Worm (Caenorhabditis elegans): ENCODE results near the gene C50D2.2.

Gene C50D2.2

DNA sequence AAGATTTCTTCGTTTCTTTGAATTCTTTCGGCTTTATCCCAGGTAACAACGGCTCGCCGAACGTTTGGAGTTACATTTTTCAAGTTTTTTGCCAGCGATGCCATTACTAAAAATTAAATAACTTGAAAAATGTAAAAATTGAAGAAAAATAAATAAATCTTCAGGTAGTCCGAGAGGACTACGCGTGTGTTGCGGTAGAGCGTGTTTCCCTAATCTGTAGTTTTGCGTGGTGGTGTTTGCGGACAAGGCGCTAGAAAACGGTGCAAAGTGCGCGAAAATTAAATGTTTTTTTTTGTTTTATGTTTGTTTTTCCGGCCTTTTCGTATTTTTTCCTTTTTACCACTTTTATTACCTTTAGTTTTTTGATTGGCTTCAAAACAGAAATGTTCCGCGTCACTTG is 46.9 kb downstream of the C50D2.2 start, which contains the start of gene mrpl-28 (continued):
- TF ChIP-seq elt-1 (tag; optimal IDR thresholded peaks at IDR 0.05) (peak; percentile 16), egl-27 (tag; optimal IDR thresholded peaks at IDR 0.05) (no peak), fkh-2 (tag; optimal IDR thresholded peaks at IDR 0.05) (no peak), ceh-9 (tag; optimal IDR thresholded peaks at IDR 0.05) (no peak), R02D3.7 (tag; optimal IDR thresholded peaks at IDR 0.05) (peak; percentile 84), nhr-11 (tag; optimal IDR thresholded peaks at IDR 0.05) (no peak)

- TF ChIP-seq ceh-9 (tag; optimal IDR thresholded peaks at IDR 0.05), result no peak
- TF ChIP-seq lsy-12 (tag; optimal IDR thresholded peaks at IDR 0.05), result no peak
- no peak for TF ChIP-seq nhr-25 (tag; optimal IDR thresholded peaks at IDR 0.05)
- TF ChIP-seq tbx-2 (tag; optimal IDR thresholded peaks at IDR 0.05), result no peak
- TF ChIP-seq fkh-2 (tag; optimal IDR thresholded peaks at IDR 0.05), result no peak
- no peak for TF ChIP-seq daf-12 (tag; optimal IDR thresholded peaks at IDR 0.05)
- peak; percentile 19 for TF ChIP-seq elt-2 (tag; optimal IDR thresholded peaks at IDR 0.05)
- TF ChIP-seq nhr-23 (tag; optimal IDR thresholded peaks at IDR 0.05), result no peak
- TF ChIP-seq pqm-1 (tag; optimal IDR thresholded peaks at IDR 0.05), result peak; percentile 16
- TF ChIP-seq nhr-28 (tag; optimal IDR thresholded peaks at IDR 0.05), result no peak
These were observed 48.1 kb downstream of the C50D2.2 start for ce11 chrII:156999-157499.

DNA sequence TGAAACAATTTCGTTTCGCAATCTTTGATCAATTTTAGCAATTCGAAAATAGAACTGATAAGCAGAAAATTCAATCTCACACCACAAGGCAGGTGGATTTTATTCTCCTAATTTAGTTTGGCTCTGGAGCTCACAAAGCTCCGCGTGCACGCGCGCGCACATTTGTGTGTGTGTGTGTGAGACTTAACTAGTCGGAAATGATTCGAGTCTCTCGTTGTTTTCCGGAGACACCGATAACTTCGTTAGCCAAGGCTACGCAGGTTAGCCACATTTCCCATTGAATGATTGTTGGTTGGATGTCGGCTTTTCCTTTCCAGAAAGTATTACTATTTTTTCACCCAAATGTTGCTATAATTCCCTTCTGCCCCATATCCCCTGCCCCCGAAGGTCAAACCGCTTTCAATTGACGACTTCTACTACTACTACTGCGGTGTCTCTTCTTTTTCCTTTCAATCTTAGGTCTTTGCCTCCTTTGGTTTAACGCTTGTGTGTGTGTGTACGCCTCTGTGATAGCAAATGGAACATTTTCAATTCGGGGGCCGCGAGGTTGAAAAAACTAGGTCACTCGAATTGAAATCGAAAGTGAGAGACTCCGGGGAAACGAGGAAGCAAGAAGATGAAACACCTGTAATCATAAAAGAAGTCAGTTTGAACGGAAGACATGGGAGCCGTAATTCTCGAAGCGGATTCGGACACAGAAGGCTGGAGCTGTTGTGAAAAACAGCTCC is 49.2 kb downstream of the C50D2.2 start:
- no peak for TF ChIP-seq aly-2 (tag; optimal IDR thresholded peaks at IDR 0.05)
- no peak for TF ChIP-seq elt-2 (tag; optimal IDR thresholded peaks at IDR 0.05)
- TF ChIP-seq nhr-23 (tag; optimal IDR thresholded peaks at IDR 0.05), result peak; percentile 86
- no peak for TF ChIP-seq nhr-25 (tag; optimal IDR thresholded peaks at IDR 0.05)
- TF ChIP-seq ceh-9 (tag; optimal IDR thresholded peaks at IDR 0.05), result no peak
- TF ChIP-seq fkh-2 (tag; optimal IDR thresholded peaks at IDR 0.05), result no peak
- no peak for TF ChIP-seq ztf-11 (tag; optimal IDR thresholded peaks at IDR 0.05)

- TF ChIP-seq pqm-1 (tag; optimal IDR thresholded peaks at IDR 0.05) (peak; percentile 60), skn-1 (tag; optimal IDR thresholded peaks at IDR 0.05) (no peak), nhr-237 (tag; optimal IDR thresholded peaks at IDR 0.05) (no peak), nhr-43 (tag; optimal IDR thresholded peaks at IDR 0.05; ENCODE audit: poor library complexity, severe bottlenecking) (no peak), ceh-28 (tag; optimal IDR thresholded peaks at IDR 0.05) (peak; percentile 79), elt-1 (tag; optimal IDR thresholded peaks at IDR 0.05) (no peak), lsy-12 (tag; optimal IDR thresholded peaks at IDR 0.05) (no peak), fkh-10 (GFP tag; optimal IDR thresholded peaks at IDR 0.05) (no peak), sea-2 (GFP tag; optimal IDR thresholded peaks at IDR 0.05) (no peak), zag-1 (tag; optimal IDR thresholded peaks at IDR 0.05) (no peak), nfya-1 (tag; optimal IDR thresholded peaks at IDR 0.05; ENCODE audit: insufficient read depth) (peak; percentile 49), nhr-28 (tag; optimal IDR thresholded peaks at IDR 0.05) (no peak), fkh-2 (tag; optimal IDR thresholded peaks at IDR 0.05) (no peak), unc-39 (tag; optimal IDR thresholded peaks at IDR 0.05) (no peak), fos-1 (tag; optimal IDR thresholded peaks at IDR 0.05) (no peak), ztf-4 (tag; optimal IDR thresholded peaks at IDR 0.05) (no peak), ztf-11 (tag; optimal IDR thresholded peaks at IDR 0.05) (no peak), aly-2 (tag; optimal IDR thresholded peaks at IDR 0.05) (no peak), hmg-11 (tag; optimal IDR thresholded peaks at IDR 0.05) (peak; percentile 3), nhr-25 (tag; optimal IDR thresholded peaks at IDR 0.05) (peak; percentile 58), nhr-11 (tag; optimal IDR thresholded peaks at IDR 0.05) (no peak), elt-2 (tag; optimal IDR thresholded peaks at IDR 0.05) (peak; percentile 54), pha-4 (tag; optimal IDR thresholded peaks at IDR 0.05) (peak; percentile 48), nhr-23 (tag; optimal IDR thresholded peaks at IDR 0.05) (peak; percentile 53), unc-62 (GFP tag; optimal IDR thresholded peaks at IDR 0.05) (no peak), ZK546.5 (tag; optimal IDR thresholded peaks at IDR 0.05) (no peak)
These were observed 50.4 kb downstream of the C50D2.2 start for ce11 chrII:159294-159922.
